Worm (Caenorhabditis elegans) whole organism, mixed stage, embryonic: ENCODE measurements around the gene C25D7.15.

Source experiments
- M03D4.4 ChIP-seq: sonication (generic microtip); optimal IDR thresholded peaks from 2 replicates; lab custom pipeline; 2017; ENCODE audit warnings: mild to moderate bottlenecking, missing genetic modification characterization, missing compliant biosample characterization
- bed-3 ChIP-seq: fragments of 200-800 bp; sonication (Bioruptor generic); optimal IDR thresholded peaks from 3 replicates; lab custom pipeline; 2018; ENCODE audit warnings: mild to moderate bottlenecking, missing genetic modification characterization, moderate library complexity, missing compliant biosample characterization
- blmp-1 ChIP-seq: fragments of 150-350 bp; optimal IDR thresholded peaks from 2 replicates; lab custom pipeline; 2014; ENCODE audit warnings: missing biosample characterization, missing genetic modification characterization
- ceh-43 ChIP-seq: fragments of 200-800 bp; sonication (Bioruptor generic); optimal IDR thresholded peaks from 2 replicates; lab custom pipeline; 2018; ENCODE audit warnings: mild to moderate bottlenecking, missing genetic modification characterization, moderate library complexity, missing compliant biosample characterization
- ceh-83 ChIP-seq: fragments of 200-800 bp; sonication (Bioruptor generic); optimal IDR thresholded peaks from 2 replicates; lab custom pipeline; 2018; ENCODE audit warnings: mild to moderate bottlenecking, missing genetic modification characterization, missing compliant biosample characterization
- cnd-1 ChIP-seq: fragments of 200-800 bp; sonication (Bioruptor generic); optimal IDR thresholded peaks from 2 replicates; lab custom pipeline; 2018; ENCODE audit warnings: mild to moderate bottlenecking, missing genetic modification characterization, missing compliant biosample characterization
- drap-1 ChIP-seq: fragments of 200-800 bp; sonication (Bioruptor generic); optimal IDR thresholded peaks from 3 replicates; lab custom pipeline; 2018; ENCODE audit warnings: mild to moderate bottlenecking, missing genetic modification characterization, missing compliant biosample characterization
- elt-1 ChIP-seq: sonication (generic microtip); optimal IDR thresholded peaks from 2 replicates; lab custom pipeline; 2017; ENCODE audit warnings: missing genetic modification characterization, mild to moderate bottlenecking, missing compliant biosample characterization, antibody characterized with exemption, moderate library complexity, borderline replicate concordance; ENCODE audit not compliant: insufficient read depth
- flh-1 ChIP-seq: fragments of 200-800 bp; sonication (Bioruptor generic); optimal IDR thresholded peaks from 2 replicates; lab custom pipeline; 2018; ENCODE audit warnings: mild to moderate bottlenecking, missing genetic modification characterization, moderate library complexity, missing compliant biosample characterization
- hlh-1 ChIP-seq: fragments of 150-350 bp; optimal IDR thresholded peaks from 2 replicates; lab custom pipeline; 2014; ENCODE audit warnings: missing biosample characterization, missing genetic modification reagents, missing genetic modification characterization
- lin-13 ChIP-seq: fragments of 150-350 bp; optimal IDR thresholded peaks from 2 replicates; lab custom pipeline; 2014; ENCODE audit warnings: missing biosample characterization, missing genetic modification characterization
- lin-32 ChIP-seq: fragments of 200-800 bp; sonication (Bioruptor generic); optimal IDR thresholded peaks from 2 replicates; lab custom pipeline; 2018; ENCODE audit warnings: mild to moderate bottlenecking, missing genetic modification characterization, missing compliant biosample characterization
- lsy-2 ChIP-seq: fragments of 150-350 bp; optimal IDR thresholded peaks from 2 replicates; lab custom pipeline; 2014; ENCODE audit warnings: missing biosample characterization, missing genetic modification characterization
- mab-5 ChIP-seq: fragments of 150-350 bp; optimal IDR thresholded peaks from 2 replicates; lab custom pipeline; 2014; ENCODE audit warnings: missing biosample characterization, missing genetic modification characterization
- mep-1 ChIP-seq: fragments of 150-350 bp; optimal IDR thresholded peaks from 2 replicates; lab custom pipeline; 2017; ENCODE audit warnings: missing biosample characterization, missing genetic modification reagents, missing genetic modification characterization, inconsistent platforms
- mls-2 ChIP-seq: sonication (generic microtip); optimal IDR thresholded peaks from 2 replicates; lab custom pipeline; 2016; ENCODE audit warnings: mild to moderate bottlenecking, missing genetic modification characterization, moderate library complexity, missing compliant biosample characterization
- nhr-12 ChIP-seq: fragments of 150-350 bp; optimal IDR thresholded peaks from 2 replicates; lab custom pipeline; 2014; ENCODE audit warnings: missing biosample characterization, missing genetic modification characterization
- nhr-2 ChIP-seq: fragments of 150-350 bp; optimal IDR thresholded peaks from 2 replicates; lab custom pipeline; 2014; ENCODE audit warnings: missing biosample characterization, missing genetic modification characterization
- nhr-237 ChIP-seq: fragments of 150-350 bp; optimal IDR thresholded peaks from 2 replicates; lab custom pipeline; 2014; ENCODE audit warnings: missing biosample characterization, missing genetic modification characterization
- nhr-28 ChIP-seq: fragments of 150-350 bp; optimal IDR thresholded peaks from 2 replicates; lab custom pipeline; 2014; ENCODE audit warnings: missing biosample characterization, missing genetic modification characterization
- nhr-76 ChIP-seq: sonication (generic microtip); optimal IDR thresholded peaks from 2 replicates; lab custom pipeline; 2017; ENCODE audit warnings: missing biosample characterization, missing genetic modification characterization
- sem-2 ChIP-seq: fragments of 200-800 bp; sonication (Bioruptor generic); optimal IDR thresholded peaks from 2 replicates; lab custom pipeline; 2018; ENCODE audit warnings: mild to moderate bottlenecking, missing genetic modification characterization, missing compliant biosample characterization
- snpc-4 ChIP-seq: fragments of 150-350 bp; optimal IDR thresholded peaks from 2 replicates; lab custom pipeline; 2014; ENCODE audit warnings: missing biosample characterization, missing genetic modification characterization
- sptf-1 ChIP-seq: sonication (generic microtip); optimal IDR thresholded peaks from 2 replicates; lab custom pipeline; 2017; ENCODE audit warnings: mild to moderate bottlenecking, missing genetic modification characterization, moderate library complexity, missing compliant biosample characterization
- tbx-8 ChIP-seq: fragments of 200-800 bp; sonication (Bioruptor generic); optimal IDR thresholded peaks from 2 replicates; lab custom pipeline; 2018; ENCODE audit warnings: mild to moderate bottlenecking, missing genetic modification characterization, moderate library complexity, missing compliant biosample characterization
- unc-120 ChIP-seq: sonication (generic microtip); optimal IDR thresholded peaks from 2 replicates; lab custom pipeline; 2017; ENCODE audit warnings: missing genetic modification characterization, missing compliant biosample characterization; ENCODE audit not compliant: poor library complexity, severe bottlenecking
- unc-39 ChIP-seq: fragments of 150-350 bp; optimal IDR thresholded peaks from 2 replicates; lab custom pipeline; 2014; ENCODE audit warnings: missing biosample characterization, missing genetic modification characterization
- unc-62 ChIP-seq: fragments of 150-350 bp; optimal IDR thresholded peaks from 2 replicates; lab custom pipeline; 2014; ENCODE audit warnings: missing biosample characterization, missing genetic modification reagents, missing genetic modification characterization
- zip-8 ChIP-seq: fragments of 150-350 bp; optimal IDR thresholded peaks from 2 replicates; lab custom pipeline; 2014; ENCODE audit warnings: missing biosample characterization, missing genetic modification characterization
- ztf-11 ChIP-seq: fragments of 150-350 bp; optimal IDR thresholded peaks from 2 replicates; lab custom pipeline; 2014; ENCODE audit warnings: missing biosample characterization, missing genetic modification characterization

Gene C25D7.15

ce11 chrV:15055873-15056272 is 3.7 kb upstream of the C25D7.15 start, which contains the start of gene C25D7.16:
TSS of gene C25D7.16 (plus strand) at chrV:15056173.
- no peak for TF ChIP-seq cnd-1
- no peak for TF ChIP-seq unc-120

- no peak for TF ChIP-seq ztf-11
Observed at ce11 chrV:15056346-15056839, 3.2 kb upstream of the C25D7.15 start.

ce11 chrV:15057724-15058123 is 1.9 kb upstream of the C25D7.15 start:
- no peak for TF ChIP-seq unc-39
- TF ChIP-seq tbx-8 (GFP tag; lab: Kevin White, UChicago) = no peak
- no peak for TF ChIP-seq sptf-1 (tag; lab: Kevin White, UChicago)
- TF ChIP-seq sem-2 = no peak
- TF ChIP-seq M03D4.4 (tag; lab: Kevin White, UChicago) = no peak
- no peak for TF ChIP-seq unc-62 (GFP tag; lab: Kevin White, UChicago)
- no peak for TF ChIP-seq mep-1 (tag; lab: Kevin White, UChicago)
- TF ChIP-seq nhr-76 (tag; lab: Kevin White, UChicago) = no peak
- TF ChIP-seq cnd-1 = no peak
- no peak for TF ChIP-seq flh-1 (GFP tag; lab: Kevin White, UChicago)
- TF ChIP-seq nhr-2 (tag; lab: Kevin White, UChicago) = no peak
- no peak for TF ChIP-seq nhr-12 (tag; lab: Kevin White, UChicago)
- TF ChIP-seq snpc-4 (tag; lab: Kevin White, UChicago) = no peak
- no peak for TF ChIP-seq nhr-28

- TF ChIP-seq cnd-1 (no peak), sptf-1 (tag; lab: Kevin White, UChicago) (no peak), mep-1 (tag; lab: Kevin White, UChicago) (no peak), mls-2 (tag; lab: Kevin White, UChicago) (no peak), nhr-12 (tag; lab: Kevin White, UChicago) (no peak), nhr-28 (no peak), ztf-11 (no peak), tbx-8 (GFP tag; lab: Kevin White, UChicago) (no peak), lin-13 (tag; lab: Kevin White, UChicago) (no peak), lsy-2 (no peak), M03D4.4 (tag; lab: Kevin White, UChicago) (no peak), hlh-1 (no peak)
Observed at ce11 chrV:15058423-15058822, 1.2 kb upstream of the C25D7.15 start.

- TF ChIP-seq nhr-28 (no peak), nhr-12 (tag; lab: Kevin White, UChicago) (no peak), mls-2 (tag; lab: Kevin White, UChicago) (no peak), elt-1 (tag; lab: Kevin White, UChicago) (no peak), sptf-1 (tag; lab: Kevin White, UChicago) (no peak), lin-13 (tag; lab: Kevin White, UChicago) (no peak), ceh-43 (GFP tag; lab: Kevin White, UChicago) (no peak), snpc-4 (tag; lab: Kevin White, UChicago) (no peak), lsy-2 (no peak), ceh-83 (GFP tag; lab: Kevin White, UChicago) (no peak), unc-120 (no peak), drap-1 (GFP tag; lab: Kevin White, UChicago) (no peak), nhr-237 (tag; lab: Kevin White, UChicago) (no peak), tbx-8 (GFP tag; lab: Kevin White, UChicago) (no peak), mab-5 (tag; lab: Kevin White, UChicago) (no peak), zip-8 (tag; lab: Kevin White, UChicago) (no peak), blmp-1 (no peak), unc-39 (no peak), mep-1 (tag; lab: Kevin White, UChicago) (no peak), bed-3 (GFP tag; lab: Kevin White, UChicago) (no peak)
Observed at ce11 chrV:15058965-15059364, 643 bp upstream of the C25D7.15 start.

ce11 chrV:15060595-15060994 is 987 bp downstream of the C25D7.15 start:
- no peak for TF ChIP-seq ztf-11
- no peak for TF ChIP-seq nhr-28
- no peak for TF ChIP-seq lsy-2
- TF ChIP-seq lin-32 (GFP tag; lab: Kevin White, UChicago) = no peak
- TF ChIP-seq, all 35 proteins: peak for 0
